Fruit fly (Drosophila melanogaster): Measurements from ENCODE around the gene CG17991.

The CG17991 gene

dm6 chr3R:27289638-27290037, 48.6 kb downstream of the CG17991 start (continued):
- TF ChIP-seq CG1603 (tag; optimal IDR thresholded peaks at IDR 0.05) (peak; percentile 55), CG1233 (GFP tag; optimal IDR thresholded peaks at IDR 0.05) (peak; percentile 4), al (GFP tag; IDR thresholded peaks at IDR 0.05) (peak; percentile 30; the same call in 1 of the 2 replicates), CG2712 (tag; optimal IDR thresholded peaks at IDR 0.05) (peak; percentile 62), Sox102F (GFP tag; optimal IDR thresholded peaks at IDR 0.05) (peak; percentile 23), CG2678 (tag; optimal IDR thresholded peaks at IDR 0.05) (peak; percentile 69), sc (optimal IDR thresholded peaks at IDR 0.05) (no peak), sc (GFP tag; optimal IDR thresholded peaks at IDR 0.05) (no peak), grau (tag; optimal IDR thresholded peaks at IDR 0.05) (peak; percentile 92), CG14014 (GFP tag; IDR thresholded peaks at IDR 0.05) (0 out of 2 replicates have a peak, but pooled peaks have one; percentile 35), dysf (GFP tag; IDR thresholded peaks at IDR 0.05) (peak; percentile 58), da (GFP tag; optimal IDR thresholded peaks at IDR 0.05) (no peak), chm (GFP tag; IDR thresholded peaks at IDR 0.05) (0 out of 2 replicates have a peak, but pooled peaks have one; percentile 21), Dek (tag; optimal IDR thresholded peaks at IDR 0.05) (peak; percentile 32), CG7786 (GFP tag; optimal IDR thresholded peaks at IDR 0.05) (peak; percentile 30), pnt (GFP tag; optimal IDR thresholded peaks at IDR 0.05) (peak; percentile 10), Drgx (GFP tag; IDR thresholded peaks at IDR 0.05) (peak; percentile 52), unpg (GFP tag; optimal IDR thresholded peaks at IDR 0.05) (peak; percentile 54), dmrt11E (tag; optimal IDR thresholded peaks at IDR 0.05) (peak; percentile 27), Myb (GFP tag; optimal IDR thresholded peaks at IDR 0.05) (peak; percentile 6), CG10209 (GFP tag; optimal IDR thresholded peaks at IDR 0.05) (peak; percentile 14), Trl (optimal IDR thresholded peaks at IDR 0.05) (no peak), Trl (GFP tag; optimal IDR thresholded peaks at IDR 0.05) (no peak), ap (GFP tag; IDR thresholded peaks at IDR 0.05) (no peak), Hmr (GFP tag; optimal IDR thresholded peaks at IDR 0.05) (peak; percentile 29), sd (tag; optimal IDR thresholded peaks at IDR 0.05) (peak; percentile 36), CG8924 (tag; optimal IDR thresholded peaks at IDR 0.05) (peak; percentile 37), HHEX (GFP tag; optimal IDR thresholded peaks at IDR 0.05) (peak; percentile 42), dmrt99B (tag; optimal IDR thresholded peaks at IDR 0.05) (peak; percentile 35), ERR (GFP tag; optimal IDR thresholded peaks at IDR 0.05) (no peak), dimm (GFP tag; IDR thresholded peaks at IDR 0.05) (no peak), CG18476 (GFP tag; optimal IDR thresholded peaks at IDR 0.05) (peak; percentile 21), prd (optimal IDR thresholded peaks at IDR 0.05) (no peak), prd (GFP tag; IDR thresholded peaks at IDR 0.05) (peak; percentile 38; the same call in 2 of the 3 replicates), Fer1 (GFP tag; optimal IDR thresholded peaks at IDR 0.05) (peak; percentile 51), gfzf (GFP tag; optimal IDR thresholded peaks at IDR 0.05) (no peak), tna (GFP tag; IDR thresholded peaks at IDR 0.05; ENCODE audit: partially characterized antibody) (no peak), Dll (GFP tag; IDR thresholded peaks at IDR 0.05; ENCODE audit: partially characterized antibody) (no peak), CG7987 (GFP tag; optimal IDR thresholded peaks at IDR 0.05) (peak; percentile 74), CG7839 (tag; optimal IDR thresholded peaks at IDR 0.05) (peak; percentile 61), Bteb2 (GFP tag; optimal IDR thresholded peaks at IDR 0.05) (peak; percentile 6), CG10147 (GFP tag; optimal IDR thresholded peaks at IDR 0.05) (peak; percentile 50), CG3163 (GFP tag; optimal IDR thresholded peaks at IDR 0.05) (no peak), Side (GFP tag; optimal IDR thresholded peaks at IDR 0.05) (peak; percentile 57), CG10267 (tag; optimal IDR thresholded peaks at IDR 0.05) (peak; percentile 17), CG11504 (tag; optimal IDR thresholded peaks at IDR 0.05) (peak; percentile 56), z (GFP tag; IDR thresholded peaks at IDR 0.05) (no peak), Deaf1 (tag; optimal IDR thresholded peaks at IDR 0.05) (peak; percentile 21), CG7556 (GFP tag; optimal IDR thresholded peaks at IDR 0.05) (peak; percentile 15), Aef1 (GFP tag; IDR thresholded peaks at IDR 0.05) (peak; percentile 40; the same call in 1 of the 3 replicates), Xbp1 (GFP tag; optimal IDR thresholded peaks at IDR 0.05) (peak; percentile 30)
